Fruit fly (Drosophila melanogaster) whole organism, embryonic: ENCODE measurements around the gene bt.
A peak's percentile ranks its signal among the peaks of the same experiment; 100 is the strongest.

Experiments used
- Awh ChIP-seq: fragments of 200-800 bp; sonication (Bioruptor generic); IDR thresholded peaks from 2 replicates; pipeline ENCODE4, ENCODE4 v1.3.6; 2022; ENCODE audit warnings: missing biosample characterization, missing genetic modification characterization
- Bdp1 ChIP-seq: fragments of 200-800 bp; sonication (Bioruptor generic); optimal IDR thresholded peaks from 3 replicates; lab custom pipeline; 2016; ENCODE audit warnings: missing biosample characterization, missing genetic modification characterization
- Bteb2 ChIP-seq: fragments of 200-800 bp; sonication (Bioruptor generic); optimal IDR thresholded peaks from 2 replicates; lab custom pipeline; 2016; ENCODE audit warnings: missing biosample characterization, missing genetic modification characterization
- CG1024 ChIP-seq: fragments of 200-800 bp; sonication (Bioruptor generic); IDR thresholded peaks from 2 replicates; pipeline ENCODE4 v1.3.6; 2022; ENCODE audit warnings: missing biosample characterization, missing genetic modification characterization
- CG12942 ChIP-seq: fragments of 200-800 bp; sonication (Bioruptor generic); optimal IDR thresholded peaks from 3 replicates; lab custom pipeline; 2016; ENCODE audit warnings: missing biosample characterization, missing genetic modification characterization
- CG13296 ChIP-seq: fragments of 200-800 bp; sonication (Bioruptor generic); optimal IDR thresholded peaks from 3 replicates; lab custom pipeline; 2018; ENCODE audit warnings: missing biosample characterization, mild to moderate bottlenecking, missing genetic modification characterization
- CG14441 ChIP-seq: fragments of 200-800 bp; sonication (Bioruptor generic); IDR thresholded peaks from 2 replicates; pipeline ENCODE4 v1.3.6; 2022; ENCODE audit warnings: missing biosample characterization, missing genetic modification characterization
- CG15011 ChIP-seq: fragments of 200-800 bp; sonication (Bioruptor generic); optimal IDR thresholded peaks from 3 replicates; lab custom pipeline; 2018; ENCODE audit warnings: missing biosample characterization, mild to moderate bottlenecking, missing genetic modification characterization
- CG15479 ChIP-seq: fragments of 200-800 bp; sonication (Bioruptor generic); optimal IDR thresholded peaks from 3 replicates; lab custom pipeline; 2019; ENCODE audit warnings: missing biosample characterization, mild to moderate bottlenecking, missing genetic modification characterization, moderate library complexity
- CG16779 ChIP-seq: fragments of 200-800 bp; sonication (Bioruptor generic); IDR thresholded peaks from 2 replicates; pipeline ENCODE4 v1.3.6; 2022; ENCODE audit warnings: missing biosample characterization, missing genetic modification characterization
- CG16813 ChIP-seq: fragments of 200-800 bp; sonication (Bioruptor generic); IDR thresholded peaks from 3 replicates; pipeline ENCODE4 v1.3.6; 2022; ENCODE audit warnings: missing biosample characterization, missing genetic modification characterization; ENCODE audit not compliant: partially characterized antibody
- CG2678 ChIP-seq: fragments of 200-800 bp; sonication (Bioruptor generic); optimal IDR thresholded peaks from 3 replicates; lab custom pipeline; 2019; ENCODE audit warnings: missing biosample characterization, mild to moderate bottlenecking, missing genetic modification characterization, moderate library complexity
- CG31224 ChIP-seq: fragments of 200-800 bp; sonication (Bioruptor generic); IDR thresholded peaks from 2 replicates; pipeline ENCODE4 v1.3.6; 2022; ENCODE audit warnings: missing biosample characterization, missing genetic modification characterization
- CG3995 ChIP-seq: fragments of 200-800 bp; sonication (Bioruptor generic); optimal IDR thresholded peaks from 3 replicates; lab custom pipeline; 2016; ENCODE audit warnings: missing biosample characterization, missing genetic modification characterization
- CG42726 ChIP-seq: fragments of 200-800 bp; sonication (Bioruptor generic); IDR thresholded peaks from 2 replicates; pipeline ENCODE4 v1.3.6; 2022; ENCODE audit warnings: missing biosample characterization, missing genetic modification characterization; ENCODE audit not compliant: partially characterized antibody
- CG4328 ChIP-seq: fragments of 200-800 bp; sonication (Bioruptor generic); optimal IDR thresholded peaks from 3 replicates; lab custom pipeline; 2017; ENCODE audit warnings: missing biosample characterization, missing genetic modification reagents, missing genetic modification characterization
- CG4424 ChIP-seq: fragments of 200-800 bp; sonication (Bioruptor generic); optimal IDR thresholded peaks from 3 replicates; lab custom pipeline; 2016; ENCODE audit warnings: missing biosample characterization, missing genetic modification characterization
- CG6765 ChIP-seq: fragments of 200-800 bp; sonication (Bioruptor generic); optimal IDR thresholded peaks from 3 replicates; lab custom pipeline; 2017; ENCODE audit warnings: missing biosample characterization, mild to moderate bottlenecking, missing genetic modification characterization
- CG9609 ChIP-seq: fragments of 200-800 bp; sonication (Bioruptor generic); optimal IDR thresholded peaks from 3 replicates; lab custom pipeline; 2016; ENCODE audit warnings: missing biosample characterization, missing genetic modification characterization
- CTCF ChIP-seq: fragments of 200-800 bp; sonication (Bioruptor generic); optimal IDR thresholded peaks from 2 replicates; lab custom pipeline; 2017; ENCODE audit warnings: missing biosample characterization, mild to moderate bottlenecking, missing genetic modification characterization, moderate library complexity
- Camta ChIP-seq: fragments of 200-800 bp; sonication (Bioruptor generic); optimal IDR thresholded peaks from 2 replicates; lab custom pipeline; 2016; ENCODE audit warnings: missing biosample characterization, missing genetic modification characterization
- D19A ChIP-seq: fragments of 200-800 bp; optimal IDR thresholded peaks from 3 replicates; lab custom pipeline; 2019; ENCODE audit warnings: missing biosample characterization, mild to moderate bottlenecking, missing genetic modification characterization, moderate library complexity
- Dad ChIP-seq: fragments of 200-800 bp; sonication (Bioruptor generic); optimal IDR thresholded peaks from 3 replicates; lab custom pipeline; 2016; ENCODE audit warnings: missing biosample characterization, missing genetic modification characterization
- Dek ChIP-seq: fragments of 200-800 bp; sonication (Bioruptor generic); optimal IDR thresholded peaks from 3 replicates; lab custom pipeline; 2019; ENCODE audit warnings: missing biosample characterization, mild to moderate bottlenecking, missing genetic modification characterization, moderate library complexity
- Drgx ChIP-seq: fragments of 200-800 bp; sonication (Bioruptor generic); IDR thresholded peaks from 2 replicates; pipeline ENCODE4 v1.3.6; 2022; ENCODE audit warnings: missing biosample characterization, missing genetic modification characterization
- Ets97D ChIP-seq: fragments of 200-800 bp; sonication (Bioruptor generic); optimal IDR thresholded peaks from 3 replicates; lab custom pipeline; 2016; ENCODE audit warnings: missing biosample characterization, missing genetic modification characterization
- H2.0 ChIP-seq: fragments of 200-800 bp; sonication (Bioruptor generic); IDR thresholded peaks from 2 replicates; pipeline ENCODE4 v1.3.6; 2022; ENCODE audit warnings: missing biosample characterization, missing genetic modification characterization
- Hand ChIP-seq: fragments of 200-800 bp; sonication (Bioruptor generic); optimal IDR thresholded peaks from 2 replicates; lab custom pipeline; 2017; ENCODE audit warnings: mild to moderate bottlenecking, missing biosample characterization, missing genetic modification reagents, missing genetic modification characterization
- MBD-R2 ChIP-seq: fragments of 200-800 bp; sonication (Bioruptor generic); IDR thresholded peaks from 2 replicates; pipeline ENCODE4 v1.3.6; 2022; ENCODE audit warnings: missing biosample characterization, missing genetic modification characterization
- Mes4 ChIP-seq: fragments of 200-800 bp; sonication (Bioruptor generic); optimal IDR thresholded peaks from 2 replicates; lab custom pipeline; 2016; ENCODE audit warnings: missing biosample characterization, missing genetic modification characterization
- NfI ChIP-seq: fragments of 200-800 bp; sonication (Bioruptor generic); optimal IDR thresholded peaks from 3 replicates; lab custom pipeline; 2018; ENCODE audit warnings: missing biosample characterization, mild to moderate bottlenecking, missing genetic modification characterization, moderate library complexity
- Stat92E ChIP-seq, 3 experiments: fragments of >200 bp in 2 of 3; fragments of 200-800 bp in 1 of 3; sonication (Bioruptor generic) in 1 of 3; optimal IDR thresholded peaks; 2 replicates each; lab custom pipeline; 2017 to 2019; ENCODE audit warnings: missing biosample characterization in 3 of 3, missing genetic modification characterization in 3 of 3, mild to moderate bottlenecking in 1 of 3, moderate library complexity in 1 of 3
- Usf ChIP-seq: fragments of 200-800 bp; sonication (Bioruptor generic); optimal IDR thresholded peaks from 2 replicates; lab custom pipeline; 2017; ENCODE audit warnings: missing genotype, missing biosample characterization, missing genetic modification characterization
- Xbp1 ChIP-seq: fragments of 200-800 bp; sonication (Bioruptor generic); optimal IDR thresholded peaks from 3 replicates; lab custom pipeline; 2016; ENCODE audit warnings: missing biosample characterization, mild to moderate bottlenecking, missing genetic modification characterization
- abd-A ChIP-seq: fragments of 200-800 bp; sonication (Bioruptor generic); optimal IDR thresholded peaks from 3 replicates; lab custom pipeline; 2019; ENCODE audit warnings: missing biosample characterization, mild to moderate bottlenecking, missing genetic modification characterization, moderate library complexity
- al ChIP-seq: fragments of 200-800 bp; sonication (Bioruptor generic); IDR thresholded peaks from 2 replicates; pipeline ENCODE4 v1.3.6; 2022; ENCODE audit warnings: missing biosample characterization, missing genetic modification characterization
- cg ChIP-seq: fragments of 200-800 bp; sonication (Bioruptor generic); optimal IDR thresholded peaks from 3 replicates; lab custom pipeline; 2019; ENCODE audit warnings: missing biosample characterization, mild to moderate bottlenecking, missing genetic modification characterization, moderate library complexity
- ci ChIP-seq: fragments of 200-800 bp; sonication (Bioruptor generic); IDR thresholded peaks from 3 replicates; pipeline ENCODE4 v1.3.6; 2022; ENCODE audit warnings: missing biosample characterization, missing genetic modification characterization
- emc ChIP-seq: fragments of 200-800 bp; sonication (Bioruptor generic); optimal IDR thresholded peaks from 2 replicates; lab custom pipeline; 2016; ENCODE audit warnings: missing biosample characterization, missing genetic modification characterization
- en ChIP-seq: fragments of 200-800 bp; sonication (Bioruptor generic); optimal IDR thresholded peaks from 2 replicates; lab custom pipeline; 2016; ENCODE audit warnings: missing biosample characterization, missing genetic modification characterization
- hbn ChIP-seq: fragments of 200-800 bp; sonication (Bioruptor generic); IDR thresholded peaks from 2 replicates; pipeline ENCODE4 v1.3.6; 2022; ENCODE audit warnings: missing biosample characterization, missing genetic modification characterization; ENCODE audit not compliant: partially characterized antibody
- her ChIP-seq: fragments of 200-800 bp; sonication (Bioruptor generic); optimal IDR thresholded peaks from 2 replicates; lab custom pipeline; 2016; ENCODE audit warnings: missing biosample characterization, missing genetic modification characterization
- klu ChIP-seq: fragments of 200-800 bp; sonication (Bioruptor generic); IDR thresholded peaks from 2 replicates; pipeline ENCODE4 v1.3.6; 2022; ENCODE audit warnings: missing biosample characterization, missing genetic modification characterization
- mam ChIP-seq: fragments of 200-800 bp; sonication (Bioruptor generic); optimal IDR thresholded peaks from 3 replicates; lab custom pipeline; 2016; ENCODE audit warnings: missing biosample characterization, missing genetic modification characterization
- pzg ChIP-seq: fragments of 200-800 bp; sonication (Bioruptor generic); optimal IDR thresholded peaks from 3 replicates; lab custom pipeline; 2018; ENCODE audit warnings: missing biosample characterization, mild to moderate bottlenecking, missing genetic modification characterization, moderate library complexity
- repo ChIP-seq: fragments of 200-800 bp; sonication (Bioruptor generic); optimal IDR thresholded peaks from 2 replicates; lab custom pipeline; 2016; ENCODE audit warnings: missing biosample characterization, missing genetic modification characterization
- salm ChIP-seq: fragments of 200-800 bp; sonication (Bioruptor generic); optimal IDR thresholded peaks from 2 replicates; lab custom pipeline; 2018; ENCODE audit warnings: missing biosample characterization, mild to moderate bottlenecking, missing genetic modification characterization
- stwl ChIP-seq: fragments of 200-800 bp; sonication (Bioruptor generic); optimal IDR thresholded peaks from 3 replicates; lab custom pipeline; 2018; ENCODE audit warnings: missing biosample characterization, mild to moderate bottlenecking, missing genetic modification characterization, moderate library complexity
- tna ChIP-seq: fragments of 200-800 bp; sonication (Bioruptor generic); IDR thresholded peaks from 2 replicates; pipeline ENCODE4 v1.3.6; 2022; ENCODE audit warnings: missing biosample characterization, missing genetic modification characterization; ENCODE audit not compliant: partially characterized antibody
- twi ChIP-seq: fragments of 200-800 bp; optimal IDR thresholded peaks from 2 replicates; lab custom pipeline; 2019; ENCODE audit warnings: missing biosample characterization, mild to moderate bottlenecking, missing genetic modification characterization, moderate library complexity
- usp ChIP-seq: fragments of >200 bp; optimal IDR thresholded peaks from 2 replicates; lab custom pipeline; 2017; ENCODE audit warnings: missing biosample characterization, missing genetic modification characterization
- yki ChIP-seq: fragments of >200 bp; optimal IDR thresholded peaks from 3 replicates; lab custom pipeline; 2018
- zf30C ChIP-seq: fragments of 200-800 bp; sonication (Bioruptor generic); optimal IDR thresholded peaks from 3 replicates; lab custom pipeline; 2018; ENCODE audit warnings: missing biosample characterization, mild to moderate bottlenecking, missing genetic modification characterization

bt gene

DNA sequence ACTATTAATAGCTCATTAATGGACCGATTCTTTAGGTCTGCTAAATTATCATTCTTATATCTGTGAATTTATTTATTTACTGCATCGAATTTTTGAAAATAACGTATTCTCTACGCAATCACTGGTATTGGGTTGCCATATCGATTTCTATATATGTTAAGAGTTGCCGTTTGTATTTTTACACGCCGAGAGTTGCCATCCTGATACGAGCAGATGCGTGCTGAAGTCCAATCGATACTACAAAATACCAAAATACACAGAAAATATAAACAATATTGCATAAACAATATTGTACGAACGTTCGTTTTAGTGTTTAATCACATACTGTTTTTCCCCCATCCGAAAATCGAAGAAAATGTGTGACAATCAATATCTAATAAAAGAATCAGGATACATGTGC lies 26.7 kb upstream of the bt start, which contains the start of gene ey (continued):
- no peak for TF ChIP-seq al (GFP tag; lab: Robert Waterston, UW)
- TF ChIP-seq pzg (GFP tag; lab: Kevin White, UChicago): peak; percentile 89
- TF ChIP-seq yki (lab: Kevin White, UChicago): no peak
- no peak for TF ChIP-seq CG6765 (GFP tag; lab: Kevin White, UChicago)
- no peak for TF ChIP-seq tna (GFP tag; lab: Robert Waterston, UW)
- no peak for TF ChIP-seq ci (GFP tag; lab: Robert Waterston, UW)
- TF ChIP-seq Xbp1: no peak
- no peak for TF ChIP-seq CG31224 (GFP tag; lab: Robert Waterston, UW)
- TF ChIP-seq Stat92E (GFP tag; optimal IDR thresholded peaks at IDR 0.05; lab: Kevin White, UChicago): no peak
- peak; percentile 63 for TF ChIP-seq Ets97D (GFP tag; lab: Kevin White, UChicago)
- peak; percentile 45 for TF ChIP-seq CG16813 (GFP tag; lab: Robert Waterston, UW)
- TF ChIP-seq H2.0 (GFP tag; lab: Robert Waterston, UW): no peak
- TF ChIP-seq her (GFP tag; lab: Kevin White, UChicago): no peak
- TF ChIP-seq Drgx: no peak
- no peak for TF ChIP-seq NfI (GFP tag; lab: Kevin White, UChicago)
- TF ChIP-seq CG13296 (GFP tag; lab: Kevin White, UChicago): peak; percentile 13
- peak; percentile 36; the same call in 1 of the 2 replicates for TF ChIP-seq MBD-R2 (GFP tag; lab: Robert Waterston, UW)
- peak; percentile 76 for TF ChIP-seq CG3995 (GFP tag; lab: Kevin White, UChicago)
- TF ChIP-seq klu (GFP tag; lab: Robert Waterston, UW): no peak
- TF ChIP-seq CG16779 (GFP tag; lab: Robert Waterston, UW): no peak
- TF ChIP-seq CG15479: no peak
- TF ChIP-seq Hand (GFP tag; lab: Kevin White, UChicago): no peak
- no peak for TF ChIP-seq CG4328 (GFP tag; lab: Kevin White, UChicago)
- TF ChIP-seq cg: no peak
- no peak for TF ChIP-seq Bdp1 (GFP tag; lab: Kevin White, UChicago)
- no peak for TF ChIP-seq Mes4 (GFP tag; lab: Kevin White, UChicago)
- TF ChIP-seq emc (GFP tag; lab: Kevin White, UChicago): no peak
- TF ChIP-seq CG14441 (GFP tag; lab: Robert Waterston, UW): no peak
- no peak for TF ChIP-seq Dad
- no peak for TF ChIP-seq CG9609 (GFP tag; lab: Kevin White, UChicago)
- no peak for TF ChIP-seq Awh (GFP tag; lab: Robert Waterston, UW)
- TF ChIP-seq usp: no peak
- TF ChIP-seq CG4424 (GFP tag; lab: Kevin White, UChicago): no peak
- no peak for TF ChIP-seq D19A (tag; lab: Kevin White, UChicago)
- TF ChIP-seq twi (tag; lab: Kevin White, UChicago): peak; percentile 30
- no peak for TF ChIP-seq repo (GFP tag; lab: Kevin White, UChicago)
- TF ChIP-seq zf30C (GFP tag; lab: Kevin White, UChicago): peak; percentile 53
- no peak for TF ChIP-seq salm (tag; lab: Kevin White, UChicago)
- TF ChIP-seq CG15011: no peak
- peak; percentile 67 for TF ChIP-seq CTCF (GFP tag; lab: Kevin White, UChicago)
- TF ChIP-seq mam (GFP tag; lab: Kevin White, UChicago): no peak
- TF ChIP-seq Bteb2: no peak
- no peak for TF ChIP-seq Dek (tag; lab: Kevin White, UChicago)
- TF ChIP-seq CG42726 (GFP tag; lab: Robert Waterston, UW): no peak
- TF ChIP-seq hbn (GFP tag; lab: Robert Waterston, UW): no peak
- TF ChIP-seq stwl (tag; lab: Kevin White, UChicago): peak; percentile 84
- no peak for TF ChIP-seq en
- TF ChIP-seq CG1024 (GFP tag; lab: Robert Waterston, UW): no peak
- no peak for TF ChIP-seq abd-A (tag; lab: Kevin White, UChicago)
- no peak for TF ChIP-seq Usf (GFP tag; lab: Kevin White, UChicago)
- no peak for TF ChIP-seq CG12942 (GFP tag; lab: Kevin White, UChicago)
- TF ChIP-seq CG2678 (tag; lab: Kevin White, UChicago): no peak
- TF ChIP-seq Camta (GFP tag; lab: Kevin White, UChicago): no peak
